Worm (Caenorhabditis elegans): ENCODE measurements around the gene F43E2.1.

DNA sequence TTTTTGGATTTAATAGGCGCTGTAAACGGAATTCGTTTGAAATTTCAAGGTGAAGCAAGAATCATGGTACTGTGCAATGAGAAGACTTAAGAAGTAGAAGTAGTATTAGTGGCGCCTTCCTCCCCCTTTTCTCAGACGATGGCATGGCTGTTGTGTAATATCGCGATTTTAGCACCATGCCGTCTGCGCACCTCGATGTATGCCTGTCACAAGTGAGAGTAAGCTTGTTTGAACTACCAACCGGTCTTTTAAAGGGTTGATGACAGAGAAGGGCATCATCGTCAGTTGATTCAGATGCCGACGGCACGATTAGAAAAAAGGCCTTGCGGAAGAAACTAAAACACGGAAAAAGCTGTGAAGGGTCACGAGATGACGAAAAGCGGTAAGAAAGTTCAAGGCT lies 28.9 kb downstream of the F43E2.1 start:
- TF ChIP-seq crh-2 (tag; optimal IDR thresholded peaks at IDR 0.05) = no peak
- TF ChIP-seq F13H6.1 (tag; optimal IDR thresholded peaks at IDR 0.05) = peak; percentile 3
- TF ChIP-seq ZK546.5 (tag; optimal IDR thresholded peaks at IDR 0.05) = no peak
- no peak for TF ChIP-seq ztf-11 (tag; optimal IDR thresholded peaks at IDR 0.05)
- TF ChIP-seq mdl-1 (tag; optimal IDR thresholded peaks at IDR 0.05) = no peak
- no peak for TF ChIP-seq lsy-2 (tag; optimal IDR thresholded peaks at IDR 0.05)
